Fruit fly (Drosophila melanogaster): ENCODE results near the gene RpS26.

- TF ChIP-seq CG6163 (GFP tag; IDR thresholded peaks at IDR 0.05) (no peak; the same call in 2 of the 3 replicates), Sox102F (GFP tag; optimal IDR thresholded peaks at IDR 0.05) (peak; percentile 21), spab (GFP tag; optimal IDR thresholded peaks at IDR 0.05) (no peak)
Observed at dm6 chr2L:18469544-18470109, 26.6 kb upstream of the RpS26 start.
